Fruit fly (Drosophila melanogaster): Measurements from ENCODE around the gene lost.
A peak's percentile ranks its signal among the peaks of the same experiment; 100 is the strongest.

lost gene

dm6 chr3R:4390133-4390532 lies 12.7 kb upstream of the lost start, which contains the start of gene CG14646 (continued):
- TF ChIP-seq Bgb (GFP tag; IDR thresholded peaks at IDR 0.05; ENCODE audit: partially characterized antibody) (peak; percentile 89), CG6254 (GFP tag; optimal IDR thresholded peaks at IDR 0.05) (no peak), CG13287 (GFP tag; IDR thresholded peaks at IDR 0.05; ENCODE audit: partially characterized antibody) (peak; percentile 95), ato (GFP tag; IDR thresholded peaks at IDR 0.05; ENCODE audit: partially characterized antibody) (peak; percentile 83), CG6791 (GFP tag; IDR thresholded peaks at IDR 0.05; ENCODE audit: partially characterized antibody) (peak; percentile 92)

dm6 chr3R:4394117-4394516 lies 8.8 kb upstream of the lost start, which contains the start of gene CG34112:
Gene CG34112 (minus strand): TSS chr3R:4394259.
- TF ChIP-seq mirr (GFP tag; optimal IDR thresholded peaks at IDR 0.05) (no peak), CG17359 (tag; optimal IDR thresholded peaks at IDR 0.05) (peak; percentile 1), CG5180 (GFP tag; optimal IDR thresholded peaks at IDR 0.05) (peak; percentile 83), CG8290 (GFP tag; optimal IDR thresholded peaks at IDR 0.05) (no peak), CG8290 (tag; optimal IDR thresholded peaks at IDR 0.05) (peak in 1 of 2 experiments; percentile 33), CG1233 (GFP tag; optimal IDR thresholded peaks at IDR 0.05) (no peak), hkb (optimal IDR thresholded peaks at IDR 0.05) (no peak), hkb (GFP tag; IDR thresholded peaks at IDR 0.05) (0 out of 2 replicates have a peak, but pooled peaks have one; percentile 13), NFAT (GFP tag; IDR thresholded peaks at IDR 0.05) (peak; percentile 17; the same call in 1 of the 2 replicates), CG31224 (GFP tag; IDR thresholded peaks at IDR 0.05) (no peak), Sin3A (optimal IDR thresholded peaks at IDR 0.05) (no peak), CG15514 (GFP tag; optimal IDR thresholded peaks at IDR 0.05) (peak; percentile 24), CG12769 (tag; optimal IDR thresholded peaks at IDR 0.05) (peak; percentile 88), Deaf1 (tag; optimal IDR thresholded peaks at IDR 0.05) (peak; percentile 78), cg (GFP tag; optimal IDR thresholded peaks at IDR 0.05) (peak; percentile 32), Med (GFP tag) (peak; percentile 57), nerfin-1 (tag; optimal IDR thresholded peaks at IDR 0.05) (no peak), ci (GFP tag; IDR thresholded peaks at IDR 0.05) (0 out of 3 replicates have a peak, but pooled peaks have one; percentile 34), Trl (optimal IDR thresholded peaks at IDR 0.05) (peak in 1 of 2 experiments; percentile 6), Trl (GFP tag; optimal IDR thresholded peaks at IDR 0.05) (no peak), CG3163 (GFP tag; optimal IDR thresholded peaks at IDR 0.05) (peak; percentile 17), HLH54F (GFP tag; optimal IDR thresholded peaks at IDR 0.05) (no peak), vvl (GFP tag; IDR thresholded peaks at IDR 0.05) (0 out of 2 replicates have a peak, but pooled peaks have one; percentile 28)

dm6 chr3R:4394654-4395581 lies 8.0 kb upstream of the lost start:
- TF ChIP-seq CG12744 (GFP tag; optimal IDR thresholded peaks at IDR 0.05) (peak; percentile 78), sug (tag; optimal IDR thresholded peaks at IDR 0.05) (peak; percentile 77), Mad (GFP tag; optimal IDR thresholded peaks at IDR 0.05) (peak; percentile 66), sqz (GFP tag; optimal IDR thresholded peaks at IDR 0.05) (no peak), sr (GFP tag; IDR thresholded peaks at IDR 0.05) (peak; percentile 58; the same call in 1 of the 3 replicates), CG9797 (GFP tag; optimal IDR thresholded peaks at IDR 0.05) (no peak), Nf-YA (GFP tag; IDR thresholded peaks at IDR 0.05) (peak; percentile 74), CG11504 (tag; optimal IDR thresholded peaks at IDR 0.05) (peak; percentile 92), sd (tag; optimal IDR thresholded peaks at IDR 0.05) (no peak), Ets97D (GFP tag; optimal IDR thresholded peaks at IDR 0.05) (peak; percentile 72), HHEX (GFP tag; optimal IDR thresholded peaks at IDR 0.05) (peak; percentile 88), CG3995 (GFP tag; optimal IDR thresholded peaks at IDR 0.05) (peak; percentile 47), lilli (GFP tag; optimal IDR thresholded peaks at IDR 0.05) (peak; percentile 90), CG3726 (GFP tag; IDR thresholded peaks at IDR 0.05) (peak; percentile 75), CG17912 (GFP tag; optimal IDR thresholded peaks at IDR 0.05) (peak; percentile 52), h (optimal IDR thresholded peaks at IDR 0.05) (no peak), CG12769 (tag; optimal IDR thresholded peaks at IDR 0.05) (peak; percentile 97), vnd (GFP tag; IDR thresholded peaks at IDR 0.05; ENCODE audit: partially characterized antibody) (no peak), sima (GFP tag; optimal IDR thresholded peaks at IDR 0.05) (peak; percentile 14), CG6254 (GFP tag; optimal IDR thresholded peaks at IDR 0.05) (peak; percentile 77), odd (GFP tag; optimal IDR thresholded peaks at IDR 0.05) (peak; percentile 76), CG5180 (GFP tag; optimal IDR thresholded peaks at IDR 0.05) (peak; percentile 79)

All from whole organism, embryonic.